Worm (Caenorhabditis elegans): ENCODE measurements around the gene Y55B1BL.1.

DNA sequence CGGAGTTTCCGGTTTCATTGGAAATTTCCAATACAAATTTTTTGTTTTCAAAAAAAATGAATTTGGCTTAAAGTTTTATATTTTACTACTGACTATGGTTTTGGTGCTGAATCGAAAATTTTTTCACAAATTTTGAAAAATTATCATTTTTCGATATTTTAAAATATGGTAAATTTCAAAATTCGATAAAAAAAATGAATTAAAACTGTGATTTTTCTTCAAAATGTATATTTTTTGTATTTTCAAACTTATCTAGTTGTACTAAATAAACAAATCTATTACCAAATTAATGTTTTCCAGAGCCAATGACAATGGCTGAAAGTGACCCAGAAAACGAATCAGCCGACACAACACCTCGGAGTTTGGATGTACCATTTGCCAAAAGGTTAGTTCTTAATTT is 36.5 kb upstream of the Y55B1BL.1 start, which contains the start of gene pll-1:
- no peak for TF ChIP-seq flt-1 (GFP tag; IDR thresholded peaks at IDR 0.05)
- no peak for TF ChIP-seq ztf-23 (GFP tag; IDR thresholded peaks at IDR 0.05)
- no peak for TF ChIP-seq med-1 (GFP tag; optimal IDR thresholded peaks at IDR 0.05; ENCODE audit: insufficient read depth)
